Worm (Caenorhabditis elegans) whole organism, L2 larva: ENCODE data around the gene R09E12.9.

Source experiments
- aly-2 ChIP-seq: fragments of 150-350 bp; optimal IDR thresholded peaks from 2 replicates; lab custom pipeline; 2014; ENCODE audit warnings: missing biosample characterization, missing genetic modification characterization
- ama-1 ChIP-seq: fragments of 150-350 bp; optimal IDR thresholded peaks from 2 replicates; lab custom pipeline; 2018; ENCODE audit warnings: inconsistent platforms
- skn-1 ChIP-seq: sonication (generic microtip); optimal IDR thresholded peaks from 2 replicates; lab custom pipeline; 2017; ENCODE audit warnings: missing biosample characterization, missing genetic modification characterization
- unc-39 ChIP-seq: fragments of 150-350 bp; optimal IDR thresholded peaks from 2 replicates; lab custom pipeline; 2014; ENCODE audit warnings: missing biosample characterization, missing genetic modification characterization
- unc-62 ChIP-seq: fragments of 150-350 bp; optimal IDR thresholded peaks from 2 replicates; lab custom pipeline; 2014; ENCODE audit warnings: missing biosample characterization, missing genetic modification reagents, missing genetic modification characterization

- TF ChIP-seq unc-39, result no peak
- no peak for TF ChIP-seq unc-62 (GFP tag; lab: Kevin White, UChicago)
- no peak for TF ChIP-seq skn-1
- no peak for TF ChIP-seq aly-2 (tag; lab: Kevin White, UChicago)
- no peak for TF ChIP-seq ama-1 (lab: Kevin White, UChicago)
Measured at ce11 chrV:800271-800670, 22.9 kb downstream of the R09E12.9 start.
